Fruit fly (Drosophila melanogaster): Measurements from ENCODE around the gene Fpgs2.

Fpgs2 gene

DNA sequence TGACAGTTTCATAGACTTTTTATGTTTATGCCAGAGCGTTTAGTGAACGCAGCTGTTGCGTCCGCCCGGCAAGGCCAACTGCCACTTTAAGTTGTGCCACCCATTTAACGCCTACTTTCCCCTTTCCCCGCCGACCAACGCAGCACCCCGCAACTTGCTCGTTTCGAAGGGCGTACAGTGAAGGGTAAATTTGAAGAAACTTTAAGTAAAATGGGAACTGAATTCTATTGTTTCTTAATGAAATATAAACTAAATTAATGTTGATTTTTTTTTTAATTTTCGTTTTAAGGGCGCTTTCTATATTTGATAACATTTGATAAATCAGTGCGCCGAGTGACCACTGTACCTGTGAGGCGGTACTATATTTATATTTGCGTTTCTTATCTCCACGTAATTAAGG, 24.7 kb upstream of the Fpgs2 start (continued):
- no peak for TF ChIP-seq CG13287 (GFP tag; IDR thresholded peaks at IDR 0.05; ENCODE audit: partially characterized antibody)
- peak; percentile 49 for TF ChIP-seq Meics (GFP tag; optimal IDR thresholded peaks at IDR 0.05)
- TF ChIP-seq CG14441 (GFP tag; IDR thresholded peaks at IDR 0.05): peak; percentile 53
- no peak for TF ChIP-seq Doc2 (GFP tag; IDR thresholded peaks at IDR 0.05)
- TF ChIP-seq pan (optimal IDR thresholded peaks at IDR 0.05): no peak
- TF ChIP-seq pan (GFP tag; optimal IDR thresholded peaks at IDR 0.05 in 1 of 2, IDR thresholded peaks at IDR 0.05 in 1 of 2): no peak
- no peak for TF ChIP-seq ab (GFP tag; optimal IDR thresholded peaks at IDR 0.05)
- TF ChIP-seq CG8924 (tag; optimal IDR thresholded peaks at IDR 0.05): no peak
- TF ChIP-seq jumu (GFP tag; optimal IDR thresholded peaks at IDR 0.05): no peak
- TF ChIP-seq Dad (GFP tag; optimal IDR thresholded peaks at IDR 0.05): no peak
- TF ChIP-seq TFAM (GFP tag; optimal IDR thresholded peaks at IDR 0.05): no peak
- TF ChIP-seq bsh (GFP tag; optimal IDR thresholded peaks at IDR 0.05): no peak
- no peak for TF ChIP-seq br (optimal IDR thresholded peaks at IDR 0.05)
- TF ChIP-seq Mrtf (GFP tag; IDR thresholded peaks at IDR 0.05): 0 out of 3 replicates have a peak, but pooled peaks have one; percentile 22
- no peak for TF ChIP-seq pita (GFP tag; optimal IDR thresholded peaks at IDR 0.05)
- TF ChIP-seq stc (GFP tag; IDR thresholded peaks at IDR 0.05): no peak
- TF ChIP-seq luna (GFP tag; optimal IDR thresholded peaks at IDR 0.05): no peak
- TF ChIP-seq unpg (GFP tag; optimal IDR thresholded peaks at IDR 0.05): peak; percentile 22
- TF ChIP-seq CG12299 (tag; optimal IDR thresholded peaks at IDR 0.05): no peak
- TF ChIP-seq CG12942 (GFP tag; optimal IDR thresholded peaks at IDR 0.05): no peak
- TF ChIP-seq CG18476 (GFP tag; optimal IDR thresholded peaks at IDR 0.05): no peak
- TF ChIP-seq CG11504 (tag; optimal IDR thresholded peaks at IDR 0.05): peak; percentile 62
- peak; percentile 65 for TF ChIP-seq CG14014 (GFP tag; IDR thresholded peaks at IDR 0.05)
- TF ChIP-seq Xbp1 (GFP tag; optimal IDR thresholded peaks at IDR 0.05): peak; percentile 26
- TF ChIP-seq pzg (GFP tag; optimal IDR thresholded peaks at IDR 0.05): no peak
- TF ChIP-seq D19A (tag; optimal IDR thresholded peaks at IDR 0.05): no peak
- TF ChIP-seq Med (GFP tag): peak; percentile 73
- no peak for TF ChIP-seq ERR (GFP tag; optimal IDR thresholded peaks at IDR 0.05)
- TF ChIP-seq CG9215 (GFP tag; IDR thresholded peaks at IDR 0.05): peak; percentile 56; the same call in 1 of the 2 replicates
- no peak for TF ChIP-seq CG1832 (GFP tag; optimal IDR thresholded peaks at IDR 0.05)
- peak; percentile 94 for TF ChIP-seq abd-A (tag; optimal IDR thresholded peaks at IDR 0.05)
- no peak for TF ChIP-seq Ets97D (GFP tag; optimal IDR thresholded peaks at IDR 0.05)
- TF ChIP-seq pb (GFP tag; optimal IDR thresholded peaks at IDR 0.05): no peak
- TF ChIP-seq CTCF (GFP tag; optimal IDR thresholded peaks at IDR 0.05): no peak
- peak; percentile 50 for TF ChIP-seq CG10366 (GFP tag; IDR thresholded peaks at IDR 0.05)
- peak; percentile 58; the same call in 1 of the 2 replicates for TF ChIP-seq ap (GFP tag; IDR thresholded peaks at IDR 0.05)
- TF ChIP-seq CG9817 (tag; optimal IDR thresholded peaks at IDR 0.05): peak; percentile 32
- 0 out of 3 replicates have a peak, but pooled peaks have one; percentile 23 for TF ChIP-seq H15 (GFP tag; IDR thresholded peaks at IDR 0.05)
- no peak for TF ChIP-seq pum (GFP tag; optimal IDR thresholded peaks at IDR 0.05)
- TF ChIP-seq ind (GFP tag; optimal IDR thresholded peaks at IDR 0.05): peak; percentile 30
- TF ChIP-seq CG15073 (GFP tag; optimal IDR thresholded peaks at IDR 0.05): no peak
- peak; percentile 46; the same call in 1 of the 2 replicates for TF ChIP-seq Xrp1 (GFP tag; IDR thresholded peaks at IDR 0.05)
- no peak for TF ChIP-seq dimm (GFP tag; IDR thresholded peaks at IDR 0.05)
- peak; percentile 45 for TF ChIP-seq CG9932 (GFP tag; IDR thresholded peaks at IDR 0.05)
- TF ChIP-seq Fer3 (tag; optimal IDR thresholded peaks at IDR 0.05): peak; percentile 41
- TF ChIP-seq CG31224 (GFP tag; IDR thresholded peaks at IDR 0.05): 0 out of 2 replicates have a peak, but pooled peaks have one; percentile 16
- TF ChIP-seq crc (GFP tag; optimal IDR thresholded peaks at IDR 0.05): no peak
- no peak for TF ChIP-seq dati (GFP tag; IDR thresholded peaks at IDR 0.05)
- TF ChIP-seq CG2678 (tag; optimal IDR thresholded peaks at IDR 0.05): peak; percentile 69
- peak; percentile 6 for TF ChIP-seq tio (GFP tag; optimal IDR thresholded peaks at IDR 0.05)
- 0 out of 2 replicates have a peak, but pooled peaks have one; percentile 16 for TF ChIP-seq wdn (GFP tag; IDR thresholded peaks at IDR 0.05)
- no peak for TF ChIP-seq Oaz (GFP tag; IDR thresholded peaks at IDR 0.05)
- no peak for TF ChIP-seq Elba2 (GFP tag; optimal IDR thresholded peaks at IDR 0.05)

Data from whole organism, embryonic.